Worm (Caenorhabditis elegans) whole organism, L1 larva: ENCODE data around the gene Y66A7A.9.

Experiments
- lin-35 ChIP-seq, 2 experiments: fragments of 150-350 bp; optimal IDR thresholded peaks; 2 replicates each; lab custom pipeline; 2014; ENCODE audit warnings: missing biosample characterization in 2 of 2, missing genetic modification characterization in 2 of 2, missing genetic modification reagents in 2 of 2
- lin-39 ChIP-seq: fragments of 150-350 bp; optimal IDR thresholded peaks from 2 replicates; lab custom pipeline; 2014; ENCODE audit warnings: missing biosample characterization, missing genetic modification reagents, missing genetic modification characterization
- nhr-28 ChIP-seq: fragments of 150-350 bp; optimal IDR thresholded peaks from 2 replicates; lab custom pipeline; 2014; ENCODE audit warnings: missing biosample characterization, missing genetic modification characterization

- no peak for TF ChIP-seq lin-39
- TF ChIP-seq lin-35 (GFP tag; optimal IDR thresholded peaks at IDR 0.05; lab: Kevin White, UChicago) = no peak
- TF ChIP-seq nhr-28 = no peak
Measured at ce11 chrIII:11631111-11631510, 18.8 kb upstream of the Y66A7A.9 start.
